Fruit fly (Drosophila melanogaster) whole organism, embryonic: ENCODE measurements around the gene Pcmt.
A peak's percentile ranks its signal among the peaks of the same experiment; 100 is the strongest.

Experiments
- Bgb ChIP-seq: fragments of 200-800 bp; sonication (Bioruptor generic); IDR thresholded peaks from 2 replicates; pipeline ENCODE4 v1.3.6; 2022; ENCODE audit warnings: missing biosample characterization, missing genetic modification characterization; ENCODE audit not compliant: partially characterized antibody
- CG10565 ChIP-seq: fragments of 200-800 bp; sonication (Bioruptor generic); optimal IDR thresholded peaks from 3 replicates; lab custom pipeline; 2016; ENCODE audit warnings: missing biosample characterization, mild to moderate bottlenecking, missing genetic modification characterization
- CG12299 ChIP-seq: fragments of 200-800 bp; sonication (Bioruptor generic); optimal IDR thresholded peaks from 2 replicates; lab custom pipeline; 2018; ENCODE audit warnings: missing biosample characterization, mild to moderate bottlenecking, missing genetic modification characterization
- CG16815 ChIP-seq: fragments of 200-800 bp; sonication (Bioruptor generic); optimal IDR thresholded peaks from 3 replicates; lab custom pipeline; 2017; ENCODE audit warnings: missing biosample characterization, mild to moderate bottlenecking, missing genetic modification characterization
- CG17328 ChIP-seq: fragments of 200-800 bp; sonication (Bioruptor generic); IDR thresholded peaks from 2 replicates; pipeline ENCODE4 v1.3.6; 2022; ENCODE audit warnings: missing biosample characterization, missing genetic modification characterization
- CG17568 ChIP-seq: fragments of 200-800 bp; sonication (Bioruptor generic); optimal IDR thresholded peaks from 2 replicates; lab custom pipeline; 2018; ENCODE audit warnings: missing biosample characterization, mild to moderate bottlenecking, missing genetic modification characterization, moderate library complexity
- CG17802 ChIP-seq: fragments of 200-800 bp; sonication (Bioruptor generic); optimal IDR thresholded peaks from 2 replicates; lab custom pipeline; 2018; ENCODE audit warnings: missing biosample characterization, mild to moderate bottlenecking, missing genetic modification characterization, moderate library complexity
- CG18262 ChIP-seq: fragments of 200-800 bp; optimal IDR thresholded peaks from 3 replicates; lab custom pipeline; 2019; ENCODE audit warnings: missing biosample characterization, mild to moderate bottlenecking, missing genetic modification characterization, moderate library complexity
- CG2712 ChIP-seq: fragments of 200-800 bp; optimal IDR thresholded peaks from 3 replicates; lab custom pipeline; 2019; ENCODE audit warnings: missing biosample characterization, mild to moderate bottlenecking, missing genetic modification characterization, moderate library complexity
- CG4360 ChIP-seq: fragments of 200-800 bp; sonication (Bioruptor generic); IDR thresholded peaks from 2 replicates; pipeline ENCODE4 v1.3.6; 2022; ENCODE audit warnings: missing biosample characterization, missing genetic modification characterization
- CG4730 ChIP-seq: fragments of 200-800 bp; sonication (Bioruptor generic); IDR thresholded peaks from 2 replicates; pipeline ENCODE4 v1.3.6; 2022; ENCODE audit warnings: missing biosample characterization, missing genetic modification characterization
- CG6254 ChIP-seq: fragments of 200-800 bp; sonication (Bioruptor generic); optimal IDR thresholded peaks from 3 replicates; lab custom pipeline; 2017; ENCODE audit warnings: mild to moderate bottlenecking, missing biosample characterization, missing genetic modification reagents, missing genetic modification characterization
- CG7786 ChIP-seq: fragments of 200-800 bp; sonication (Bioruptor generic); optimal IDR thresholded peaks from 2 replicates; lab custom pipeline; 2016; ENCODE audit warnings: missing biosample characterization, missing genetic modification characterization
- CG7987 ChIP-seq: fragments of 200-800 bp; sonication (Bioruptor generic); optimal IDR thresholded peaks from 2 replicates; lab custom pipeline; 2018; ENCODE audit warnings: missing biosample characterization, mild to moderate bottlenecking, missing genetic modification characterization, moderate library complexity
- CG8388 ChIP-seq: fragments of 200-800 bp; sonication (Bioruptor generic); optimal IDR thresholded peaks from 2 replicates; lab custom pipeline; 2019; ENCODE audit warnings: missing biosample characterization, mild to moderate bottlenecking, missing genetic modification characterization, moderate library complexity
- CG9817 ChIP-seq: fragments of 200-800 bp; sonication (Bioruptor generic); optimal IDR thresholded peaks from 2 replicates; lab custom pipeline; 2018; ENCODE audit warnings: missing biosample characterization, mild to moderate bottlenecking, missing genetic modification characterization, moderate library complexity
- Dip3 ChIP-seq: fragments of 200-800 bp; sonication (Bioruptor generic); optimal IDR thresholded peaks from 3 replicates; lab custom pipeline; 2016; ENCODE audit warnings: missing biosample characterization, missing genetic modification characterization
- Eip74EF ChIP-seq, 2 experiments: fragments of 200-800 bp in 1 of 2; fragments of >200 bp in 1 of 2; sonication (Bioruptor generic) in 1 of 2; optimal IDR thresholded peaks; 2 replicates each; lab custom pipeline; 2017 to 2019; ENCODE audit warnings: missing biosample characterization in 2 of 2, missing genetic modification characterization in 2 of 2, mild to moderate bottlenecking in 1 of 2, moderate library complexity in 1 of 2
- Fer3 ChIP-seq: fragments of 200-800 bp; sonication (Bioruptor generic); optimal IDR thresholded peaks from 2 replicates; lab custom pipeline; 2018; ENCODE audit warnings: missing biosample characterization, mild to moderate bottlenecking, missing genetic modification characterization, moderate library complexity
- Hr78 ChIP-seq, 2 experiments: fragments of 200-800 bp in 1 of 2; fragments of >200 bp in 1 of 2; sonication (Bioruptor generic) in 1 of 2; optimal IDR thresholded peaks; 2 replicates each; lab custom pipeline; 2017 to 2019; ENCODE audit warnings: missing biosample characterization in 2 of 2, missing genetic modification characterization in 2 of 2, mild to moderate bottlenecking in 1 of 2, moderate library complexity in 1 of 2
- Myb ChIP-seq: fragments of 200-800 bp; sonication (Bioruptor generic); optimal IDR thresholded peaks from 2 replicates; lab custom pipeline; 2016; ENCODE audit warnings: missing biosample characterization, missing genetic modification characterization
- Neu2 ChIP-seq: fragments of 200-800 bp; sonication (Bioruptor generic); optimal IDR thresholded peaks from 3 replicates; lab custom pipeline; 2016; ENCODE audit warnings: missing biosample characterization, missing genetic modification characterization, borderline replicate concordance
- Optix ChIP-seq: fragments of 200-800 bp; sonication (Bioruptor generic); IDR thresholded peaks from 3 replicates; pipeline ENCODE4 v1.3.6; 2022; ENCODE audit warnings: missing biosample characterization, missing genetic modification characterization
- YL-1 ChIP-seq: fragments of 200-800 bp; sonication (Bioruptor generic); optimal IDR thresholded peaks from 3 replicates; lab custom pipeline; 2017; ENCODE audit warnings: missing biosample characterization, mild to moderate bottlenecking, missing genetic modification characterization
- amos ChIP-seq: fragments of 200-800 bp; sonication (Bioruptor generic); IDR thresholded peaks from 2 replicates; pipeline ENCODE4 v1.3.6; 2022; ENCODE audit warnings: missing biosample characterization, missing genetic modification characterization; ENCODE audit not compliant: partially characterized antibody
- ato ChIP-seq: fragments of 200-800 bp; sonication (Bioruptor generic); IDR thresholded peaks from 2 replicates; pipeline ENCODE4 v1.3.6; 2022; ENCODE audit warnings: missing biosample characterization, missing genetic modification characterization; ENCODE audit not compliant: partially characterized antibody
- bab2 ChIP-seq: fragments of 200-800 bp; sonication (Bioruptor generic); optimal IDR thresholded peaks from 2 replicates; lab custom pipeline; 2016; ENCODE audit warnings: missing biosample characterization, missing genetic modification characterization
- bsh ChIP-seq, 2 experiments: fragments of 200-800 bp; sonication (Bioruptor generic); optimal IDR thresholded peaks; 2 replicates each; lab custom pipeline; 2017 to 2018; ENCODE audit warnings: mild to moderate bottlenecking in 2 of 2, missing biosample characterization in 2 of 2, missing genetic modification characterization in 2 of 2, moderate library complexity in 1 of 2
- ewg ChIP-seq: fragments of 200-800 bp; sonication (Bioruptor generic); optimal IDR thresholded peaks from 3 replicates; lab custom pipeline; 2017; ENCODE audit warnings: mild to moderate bottlenecking, missing biosample characterization, missing genetic modification reagents, missing genetic modification characterization
- fd102C ChIP-seq: fragments of 200-800 bp; sonication (Bioruptor generic); optimal IDR thresholded peaks from 2 replicates; lab custom pipeline; 2018; ENCODE audit warnings: missing biosample characterization, mild to moderate bottlenecking, missing genetic modification characterization, moderate library complexity
- fd96Cb ChIP-seq: fragments of 200-800 bp; sonication (Bioruptor generic); optimal IDR thresholded peaks from 2 replicates; lab custom pipeline; 2018; ENCODE audit warnings: missing biosample characterization, mild to moderate bottlenecking, missing genetic modification characterization, moderate library complexity
- fru ChIP-seq: fragments of >200 bp; optimal IDR thresholded peaks from 2 replicates; lab custom pipeline; 2017
- gcm2 ChIP-seq: fragments of 200-800 bp; sonication (Bioruptor generic); optimal IDR thresholded peaks from 2 replicates; lab custom pipeline; 2016; ENCODE audit warnings: missing biosample characterization, missing genetic modification characterization
- gfzf ChIP-seq: fragments of 200-800 bp; sonication (Bioruptor generic); optimal IDR thresholded peaks from 2 replicates; lab custom pipeline; 2016; ENCODE audit warnings: missing biosample characterization, mild to moderate bottlenecking, missing genetic modification characterization, moderate library complexity
- gsb ChIP-seq: fragments of 200-800 bp; sonication (Bioruptor generic); IDR thresholded peaks from 2 replicates; pipeline ENCODE4 v1.3.6; 2022; ENCODE audit warnings: missing biosample characterization, missing genetic modification characterization
- jing ChIP-seq: fragments of 200-800 bp; sonication (Bioruptor generic); optimal IDR thresholded peaks from 2 replicates; lab custom pipeline; 2018; ENCODE audit warnings: missing biosample characterization, mild to moderate bottlenecking, missing genetic modification characterization
- lab ChIP-seq: fragments of 200-800 bp; sonication (Bioruptor generic); optimal IDR thresholded peaks from 3 replicates; lab custom pipeline; 2017; ENCODE audit warnings: missing biosample characterization, missing genetic modification characterization, mild to moderate bottlenecking, moderate library complexity, missing genetic modification reagents
- lmd ChIP-seq: fragments of 200-800 bp; sonication (Bioruptor generic); IDR thresholded peaks from 2 replicates; pipeline ENCODE4 v1.3.6; 2022; ENCODE audit warnings: missing biosample characterization, missing genetic modification characterization
- luna ChIP-seq: fragments of 200-800 bp; sonication (Bioruptor generic); optimal IDR thresholded peaks from 2 replicates; lab custom pipeline; 2016; ENCODE audit warnings: missing biosample characterization, missing genetic modification characterization
- onecut ChIP-seq: fragments of 200-800 bp; sonication (Bioruptor generic); IDR thresholded peaks from 2 replicates; pipeline ENCODE4 v1.3.6; 2022; ENCODE audit warnings: missing biosample characterization, missing genetic modification characterization
- peb ChIP-seq: fragments of 200-800 bp; sonication (Bioruptor generic); IDR thresholded peaks from 2 replicates; pipeline ENCODE4 v1.3.6; 2022; ENCODE audit warnings: missing biosample characterization, missing genetic modification characterization
- sd ChIP-seq: fragments of 200-800 bp; sonication (Bioruptor generic); optimal IDR thresholded peaks from 3 replicates; lab custom pipeline; 2018; ENCODE audit warnings: missing biosample characterization, mild to moderate bottlenecking, missing genetic modification characterization, moderate library complexity
- sqz ChIP-seq: fragments of 200-800 bp; sonication (Bioruptor generic); optimal IDR thresholded peaks from 3 replicates; lab custom pipeline; 2018; ENCODE audit warnings: missing biosample characterization, mild to moderate bottlenecking, missing genetic modification characterization
- sr ChIP-seq: fragments of 200-800 bp; sonication (Bioruptor generic); IDR thresholded peaks from 3 replicates; pipeline ENCODE4 v1.3.6; 2022; ENCODE audit warnings: missing biosample characterization, missing genetic modification characterization
- ssp ChIP-seq: fragments of 200-800 bp; sonication (Bioruptor generic); IDR thresholded peaks from 2 replicates; pipeline ENCODE4 v1.3.6; 2022; ENCODE audit warnings: missing biosample characterization, missing genetic modification characterization
- wor ChIP-seq: fragments of 200-800 bp; sonication (Bioruptor generic); IDR thresholded peaks from 2 replicates; pipeline ENCODE4 v1.3.6; 2022; ENCODE audit warnings: missing biosample characterization, missing genetic modification characterization
- zen2 ChIP-seq: fragments of 200-800 bp; sonication (Bioruptor generic); IDR thresholded peaks from 3 replicates; pipeline ENCODE4 v1.3.6; 2022; ENCODE audit warnings: missing biosample characterization, missing genetic modification characterization; ENCODE audit not compliant: partially characterized antibody

The Pcmt gene

dm6 chr3R:5570635-5571436 lies 16.7 kb upstream of the Pcmt start, which contains the start of gene CRMP (continued):
- TF ChIP-seq CG12299 (tag; lab: Kevin White, UChicago) (no peak), CG4730 (GFP tag; lab: Robert Waterston, UW) (no peak), sqz (GFP tag; lab: Kevin White, UChicago) (peak; percentile 62), sr (GFP tag; lab: Robert Waterston, UW) (peak; percentile 85), Myb (GFP tag; lab: Kevin White, UChicago) (peak; percentile 60), CG18262 (peak; percentile 21), zen2 (GFP tag; lab: Robert Waterston, UW) (peak; percentile 24; the same call in 1 of the 3 replicates), CG17328 (GFP tag; lab: Robert Waterston, UW) (0 out of 2 replicates have a peak, but pooled peaks have one; percentile 5), CG7786 (no peak), Optix (GFP tag; lab: Robert Waterston, UW) (no peak), gsb (GFP tag; lab: Robert Waterston, UW) (no peak), CG17568 (GFP tag; lab: Kevin White, UChicago) (peak; percentile 49), YL-1 (GFP tag; lab: Kevin White, UChicago) (peak; percentile 69), ato (GFP tag; lab: Robert Waterston, UW) (no peak), bsh (GFP tag; optimal IDR thresholded peaks at IDR 0.05; lab: Kevin White, UChicago) (peak in 1 of 2 experiments; percentile 28), fru (lab: Kevin White, UChicago) (no peak)

- TF ChIP-seq sqz (GFP tag; lab: Kevin White, UChicago) (no peak), CG6254 (GFP tag; lab: Kevin White, UChicago) (no peak), Dip3 (GFP tag; lab: Kevin White, UChicago) (peak; percentile 53), Eip74EF (GFP tag; optimal IDR thresholded peaks at IDR 0.05; lab: Kevin White, UChicago) (no peak), amos (GFP tag; lab: Robert Waterston, UW) (peak; percentile 76), CG16815 (GFP tag; lab: Kevin White, UChicago) (peak; percentile 35), Hr78 (GFP tag; optimal IDR thresholded peaks at IDR 0.05; lab: Kevin White, UChicago) (no peak), onecut (GFP tag; lab: Robert Waterston, UW) (peak; percentile 84), Neu2 (no peak), lmd (GFP tag; lab: Robert Waterston, UW) (peak; percentile 63), CG8388 (GFP tag; lab: Kevin White, UChicago) (peak; percentile 56), ewg (peak; percentile 45), gcm2 (GFP tag; lab: Kevin White, UChicago) (peak; percentile 9), CG4360 (no peak), bab2 (GFP tag; lab: Kevin White, UChicago) (no peak), fd96Cb (peak; percentile 48), Bgb (GFP tag; lab: Robert Waterston, UW) (peak; percentile 74), Fer3 (tag; lab: Kevin White, UChicago) (peak; percentile 63), CG9817 (tag; lab: Kevin White, UChicago) (peak; percentile 76), CG2712 (tag; lab: Kevin White, UChicago) (peak; percentile 78), sd (tag; lab: Kevin White, UChicago) (no peak), jing (no peak), gfzf (peak; percentile 92), CG10565 (GFP tag; lab: Kevin White, UChicago) (no peak), fd102C (no peak), ssp (peak; percentile 93), lab (GFP tag; lab: Kevin White, UChicago) (peak; percentile 51), luna (GFP tag; lab: Kevin White, UChicago) (no peak), wor (no peak), CG17802 (tag; lab: Kevin White, UChicago) (peak; percentile 100), peb (peak; percentile 47), CG7987 (GFP tag; lab: Kevin White, UChicago) (peak; percentile 16)
These were observed 14.5 kb upstream of the Pcmt start, which contains the start of the genes CG2931 and Rheb for dm6 chr3R:5568590-5568989. CG2931 (minus strand) TSS chr3R:5568615. Rheb (plus strand) TSS chr3R:5568921.
